Worm (Caenorhabditis elegans) whole organism, L2 larva: ENCODE data around the gene ccpp-6.

Experiments used
- F13H6.1 ChIP-seq: sonication (generic microtip); optimal IDR thresholded peaks from 2 replicates; lab custom pipeline; 2016; ENCODE audit warnings: missing genetic modification characterization, missing compliant biosample characterization
- Y55F3AM.14 ChIP-seq: fragments of 200-800 bp; sonication (Bioruptor generic); optimal IDR thresholded peaks from 2 replicates; lab custom pipeline; 2018; ENCODE audit warnings: mild to moderate bottlenecking, missing genetic modification characterization, missing compliant biosample characterization
- ZK546.5 ChIP-seq: sonication (generic microtip); optimal IDR thresholded peaks from 2 replicates; lab custom pipeline; 2017; ENCODE audit warnings: missing biosample characterization, missing genetic modification characterization
- alr-1 ChIP-seq: fragments of 150-350 bp; optimal IDR thresholded peaks from 2 replicates; lab custom pipeline; 2014; ENCODE audit warnings: missing biosample characterization, missing genetic modification characterization
- aly-2 ChIP-seq: fragments of 150-350 bp; optimal IDR thresholded peaks from 2 replicates; lab custom pipeline; 2014; ENCODE audit warnings: missing biosample characterization, missing genetic modification characterization
- ama-1 ChIP-seq: fragments of 150-350 bp; optimal IDR thresholded peaks from 2 replicates; lab custom pipeline; 2018; ENCODE audit warnings: inconsistent platforms
- ceh-16 ChIP-seq: fragments of 150-350 bp; optimal IDR thresholded peaks from 2 replicates; lab custom pipeline; 2014; ENCODE audit warnings: missing biosample characterization, missing genetic modification characterization
- ceh-82 ChIP-seq: fragments of 150-350 bp; optimal IDR thresholded peaks from 2 replicates; lab custom pipeline; 2014; ENCODE audit warnings: missing biosample characterization, missing genetic modification characterization
- crh-2 ChIP-seq: sonication (generic microtip); optimal IDR thresholded peaks from 2 replicates; lab custom pipeline; 2017; ENCODE audit warnings: missing biosample characterization, missing genetic modification characterization
- egl-27 ChIP-seq: sonication (generic microtip); optimal IDR thresholded peaks from 3 replicates; lab custom pipeline; 2017; ENCODE audit warnings: missing biosample characterization, missing genetic modification reagents, missing genetic modification characterization
- elt-1 ChIP-seq: fragments of 150-350 bp; optimal IDR thresholded peaks from 2 replicates; lab custom pipeline; 2014; ENCODE audit warnings: missing biosample characterization, missing genetic modification characterization
- elt-3 ChIP-seq: sonication (generic microtip); optimal IDR thresholded peaks from 2 replicates; lab custom pipeline; 2017; ENCODE audit warnings: missing biosample characterization, missing genetic modification characterization
- fos-1 ChIP-seq: fragments of 150-350 bp; optimal IDR thresholded peaks from 2 replicates; lab custom pipeline; 2014; ENCODE audit warnings: missing biosample characterization, missing genetic modification characterization
- gmeb-1 ChIP-seq: fragments of 150-350 bp; optimal IDR thresholded peaks from 2 replicates; lab custom pipeline; 2014; ENCODE audit warnings: missing biosample characterization, missing genetic modification characterization
- lin-11 ChIP-seq: fragments of 150-350 bp; sonication (generic microtip); optimal IDR thresholded peaks from 2 replicates; lab custom pipeline; 2014; ENCODE audit warnings: missing biosample characterization, missing genetic modification characterization, inconsistent platforms, mixed read lengths
- lin-13 ChIP-seq: fragments of 150-350 bp; optimal IDR thresholded peaks from 2 replicates; lab custom pipeline; 2014; ENCODE audit warnings: missing biosample characterization, missing genetic modification reagents, missing genetic modification characterization
- lin-39 ChIP-seq: fragments of 150-350 bp; optimal IDR thresholded peaks from 2 replicates; lab custom pipeline; 2014; ENCODE audit warnings: missing biosample characterization, missing genetic modification reagents, missing genetic modification characterization
- lsy-2 ChIP-seq, 2 experiments: fragments of 150-350 bp in 1 of 2; sonication (generic microtip) in 1 of 2; optimal IDR thresholded peaks; 2 replicates each; lab custom pipeline; 2014 to 2017; ENCODE audit warnings: missing biosample characterization in 2 of 2, missing genetic modification characterization in 2 of 2
- mbf-1 ChIP-seq: sonication (generic microtip); optimal IDR thresholded peaks from 2 replicates; lab custom pipeline; 2017; ENCODE audit warnings: missing biosample characterization, missing genetic modification characterization
- mdl-1 ChIP-seq, 2 experiments: fragments of 150-350 bp in 1 of 2; sonication (generic microtip) in 1 of 2; optimal IDR thresholded peaks; 2 replicates each; lab custom pipeline; 2017; ENCODE audit warnings: missing biosample characterization in 2 of 2, missing genetic modification characterization in 2 of 2
- nhr-10 ChIP-seq: sonication (generic microtip); optimal IDR thresholded peaks from 2 replicates; lab custom pipeline; 2017; ENCODE audit warnings: missing biosample characterization, missing genetic modification characterization
- nhr-12 ChIP-seq: fragments of 150-350 bp; optimal IDR thresholded peaks from 2 replicates; lab custom pipeline; 2014; ENCODE audit warnings: missing biosample characterization, missing genetic modification characterization
- nhr-129 ChIP-seq: fragments of 150-350 bp; optimal IDR thresholded peaks from 2 replicates; lab custom pipeline; 2014; ENCODE audit warnings: missing biosample characterization, missing genetic modification characterization
- nhr-21 ChIP-seq: fragments of 150-350 bp; optimal IDR thresholded peaks from 2 replicates; lab custom pipeline; 2014; ENCODE audit warnings: missing biosample characterization, missing genetic modification characterization
- nhr-237 ChIP-seq: fragments of 150-350 bp; optimal IDR thresholded peaks from 2 replicates; lab custom pipeline; 2014; ENCODE audit warnings: missing biosample characterization, missing genetic modification characterization
- nhr-25 ChIP-seq: fragments of 150-350 bp; sonication (generic microtip); optimal IDR thresholded peaks from 3 replicates; lab custom pipeline; 2014; ENCODE audit warnings: missing biosample characterization, missing genetic modification characterization
- nhr-6 ChIP-seq: fragments of 150-350 bp; optimal IDR thresholded peaks from 2 replicates; lab custom pipeline; 2014; ENCODE audit warnings: missing biosample characterization, missing genetic modification characterization
- nhr-77 ChIP-seq: fragments of 150-350 bp; optimal IDR thresholded peaks from 2 replicates; lab custom pipeline; 2014; ENCODE audit warnings: missing biosample characterization, missing genetic modification characterization
- peb-1 ChIP-seq: fragments of 150-350 bp; optimal IDR thresholded peaks from 2 replicates; lab custom pipeline; 2014; ENCODE audit warnings: missing biosample characterization, missing genetic modification characterization
- sem-4 ChIP-seq: fragments of 150-350 bp; optimal IDR thresholded peaks from 2 replicates; lab custom pipeline; 2014; ENCODE audit warnings: missing biosample characterization, missing genetic modification reagents, missing genetic modification characterization
- sma-3 ChIP-seq: sonication (generic microtip); optimal IDR thresholded peaks from 2 replicates; lab custom pipeline; 2016; ENCODE audit warnings: missing genetic modification reagents, missing genetic modification characterization, missing compliant biosample characterization
- sma-9 ChIP-seq, 2 experiments: fragments of 150-350 bp in 1 of 2; sonication (generic microtip) in 1 of 2; optimal IDR thresholded peaks; 2 replicates each; lab custom pipeline; 2014 to 2016; ENCODE audit warnings: missing genetic modification characterization in 2 of 2, mild to moderate bottlenecking in 1 of 2, missing biosample characterization in 1 of 2, missing compliant biosample characterization in 1 of 2, missing genetic modification reagents in 1 of 2, moderate library complexity in 1 of 2
- snpc-4 ChIP-seq: fragments of 150-350 bp; optimal IDR thresholded peaks from 2 replicates; lab custom pipeline; 2014; ENCODE audit warnings: missing biosample characterization, missing genetic modification characterization
- unc-62 ChIP-seq: fragments of 150-350 bp; optimal IDR thresholded peaks from 2 replicates; lab custom pipeline; 2014; ENCODE audit warnings: missing biosample characterization, missing genetic modification reagents, missing genetic modification characterization
- ztf-11 ChIP-seq: sonication (generic microtip); optimal IDR thresholded peaks from 2 replicates; lab custom pipeline; 2017; ENCODE audit warnings: missing biosample characterization, missing genetic modification characterization
- ztf-4 ChIP-seq: fragments of 150-350 bp; optimal IDR thresholded peaks from 2 replicates; lab custom pipeline; 2014; ENCODE audit warnings: missing biosample characterization, missing genetic modification characterization

The ccpp-6 gene

DNA sequence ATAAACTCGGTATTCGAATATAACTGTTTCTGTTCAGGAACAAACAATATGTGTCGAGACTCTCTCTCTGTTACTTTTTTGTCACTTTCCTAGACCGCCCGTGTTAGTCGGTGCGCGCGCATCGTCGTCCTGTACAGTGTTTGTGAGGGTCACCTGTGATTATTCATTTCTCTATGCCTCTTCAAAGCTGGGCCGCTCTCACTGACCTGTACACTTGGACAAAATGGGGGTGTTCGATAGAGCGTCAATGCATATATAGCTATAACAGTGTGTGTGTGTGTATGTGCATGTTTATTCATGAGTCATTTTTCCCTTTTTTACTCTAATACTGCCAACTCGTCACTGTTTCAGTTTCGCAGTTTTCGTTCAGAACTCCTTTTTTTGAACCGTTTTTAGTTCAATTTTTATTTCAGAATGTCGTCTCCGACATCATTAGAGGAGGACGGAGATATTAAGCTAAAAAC, 7.5 kb downstream of the ccpp-6 start, which contains the start of gene pkc-3 (continued):
- TF ChIP-seq lin-39 (no peak), ceh-16 (tag; lab: Kevin White, UChicago) (no peak), nhr-12 (tag; lab: Kevin White, UChicago) (no peak), ama-1 (lab: Kevin White, UChicago) (peak; percentile 48), crh-2 (tag; lab: Kevin White, UChicago) (peak; percentile 71), ztf-4 (peak; percentile 56), elt-3 (tag; lab: Kevin White, UChicago) (no peak), peb-1 (no peak), nhr-10 (tag; lab: Kevin White, UChicago) (no peak), lsy-2 (tag; optimal IDR thresholded peaks at IDR 0.05; lab: Kevin White, UChicago) (peak in 1 of 2 experiments; percentile 65), nhr-237 (tag; lab: Kevin White, UChicago) (no peak), fos-1 (tag; lab: Kevin White, UChicago) (peak; percentile 98), sma-3 (peak; percentile 85), F13H6.1 (tag; lab: Kevin White, UChicago) (peak; percentile 62), egl-27 (tag; lab: Kevin White, UChicago) (no peak), nhr-21 (peak; percentile 78), ZK546.5 (tag; lab: Kevin White, UChicago) (no peak), alr-1 (tag; lab: Kevin White, UChicago) (no peak)

DNA sequence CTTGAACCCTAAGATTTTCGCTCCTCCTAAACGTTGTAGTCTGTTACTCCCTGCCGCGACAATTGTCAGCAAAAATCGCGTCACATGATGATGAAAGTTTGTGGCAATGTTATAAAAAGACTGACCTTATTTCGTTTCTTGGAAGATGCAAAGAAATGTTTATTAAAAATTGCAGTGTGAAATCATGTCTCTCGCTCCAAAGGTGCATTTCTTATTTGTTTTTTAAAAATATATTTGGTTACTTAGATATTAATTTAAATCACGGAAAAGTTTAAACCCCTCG, 8.9 kb downstream of the ccpp-6 start:
- TF ChIP-seq ztf-11 (tag; lab: Kevin White, UChicago) (no peak), ztf-4 (no peak), nhr-6 (tag; lab: Kevin White, UChicago) (no peak), mdl-1 (tag; optimal IDR thresholded peaks at IDR 0.05; lab: Kevin White, UChicago) (no peak), crh-2 (tag; lab: Kevin White, UChicago) (peak; percentile 28), elt-1 (tag; lab: Kevin White, UChicago) (no peak), aly-2 (tag; lab: Kevin White, UChicago) (no peak), sma-9 (GFP tag; optimal IDR thresholded peaks at IDR 0.05; lab: Kevin White, UChicago) (peak; percentile 33), sma-9 (tag; optimal IDR thresholded peaks at IDR 0.05; lab: Kevin White, UChicago) (no peak), nhr-77 (tag; lab: Kevin White, UChicago) (no peak), nhr-129 (tag; lab: Kevin White, UChicago) (peak; percentile 49), nhr-25 (tag; lab: Kevin White, UChicago) (peak; percentile 5), sem-4 (tag; lab: Kevin White, UChicago) (no peak), fos-1 (tag; lab: Kevin White, UChicago) (peak; percentile 8), lin-13 (GFP tag; lab: Kevin White, UChicago) (no peak), snpc-4 (tag; lab: Kevin White, UChicago) (no peak), ceh-82 (tag; lab: Kevin White, UChicago) (no peak)

DNA sequence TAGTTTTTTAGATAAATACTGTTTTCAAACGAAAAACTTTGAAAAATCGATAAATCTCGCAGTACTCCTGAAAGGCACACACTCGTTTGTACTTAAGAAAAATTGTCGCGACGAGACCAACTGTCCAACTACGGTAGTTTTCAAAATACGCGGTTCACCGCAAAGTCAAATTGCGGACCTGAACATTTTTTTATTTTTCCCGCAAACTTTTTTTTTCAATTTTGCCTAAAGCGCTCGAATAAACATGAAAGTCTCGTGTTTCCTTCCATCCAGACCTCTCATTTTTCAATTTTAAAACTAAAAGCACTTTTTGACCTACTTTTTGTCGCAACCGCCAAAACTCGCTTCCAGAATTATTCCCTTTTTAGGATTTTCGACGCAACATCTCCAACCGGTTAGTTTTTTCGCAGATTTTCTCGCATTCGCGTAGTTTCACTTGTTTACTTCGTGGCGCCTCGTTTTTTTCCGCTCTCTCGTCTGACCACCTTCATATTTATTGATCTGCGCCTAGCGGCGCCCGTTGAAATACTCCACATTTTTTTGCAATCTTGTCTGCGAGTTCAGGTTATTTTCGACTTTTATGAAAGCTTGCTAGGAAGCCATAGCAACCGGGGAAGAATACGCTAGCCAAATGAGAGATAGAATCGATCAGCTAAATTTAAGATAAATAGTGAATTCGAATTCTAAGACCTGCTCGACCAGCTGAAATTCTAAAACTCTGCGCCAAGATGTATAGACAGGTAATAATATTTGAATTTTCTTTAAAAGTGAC, 9.5 kb downstream of the ccpp-6 start, which contains the start of gene prdx-2:
Gene prdx-2, plus strand, starts transcription at position 729 of the 772 bp plus-strand sequence.
- TF ChIP-seq lin-11 = peak; percentile 16
- no peak for TF ChIP-seq fos-1 (tag; lab: Kevin White, UChicago)
- TF ChIP-seq nhr-237 (tag; lab: Kevin White, UChicago) = no peak
- no peak for TF ChIP-seq F13H6.1 (tag; lab: Kevin White, UChicago)
- peak in 1 of 2 experiments; percentile 16 for TF ChIP-seq lsy-2 (tag; optimal IDR thresholded peaks at IDR 0.05; lab: Kevin White, UChicago)
- TF ChIP-seq lin-39 = no peak
- TF ChIP-seq, all 48 proteins: peak for 2

DNA sequence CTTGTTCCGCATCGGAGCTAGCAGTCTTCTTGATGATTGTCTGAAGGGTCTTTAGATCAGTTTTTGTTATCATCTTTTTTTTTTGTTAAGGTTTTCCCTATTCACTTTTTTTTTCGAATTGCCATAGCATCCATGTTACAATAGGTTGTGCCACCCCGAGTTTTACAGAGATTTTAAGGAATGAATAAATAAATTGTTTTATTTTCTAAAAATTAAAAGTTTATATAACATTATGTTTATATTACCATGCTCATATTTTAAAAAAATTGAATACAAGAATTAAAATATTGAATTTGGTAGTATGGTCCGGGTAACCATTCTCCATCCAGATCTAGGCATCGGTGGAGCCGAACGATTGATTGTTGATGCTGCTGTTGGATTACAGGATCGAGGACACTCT, 12.2 kb downstream of the ccpp-6 start, which contains the start of gene algn-2:
Gene algn-2, plus strand, starts transcription at position 301 of the 400 bp plus-strand sequence.
- no peak for TF ChIP-seq nhr-10 (tag; lab: Kevin White, UChicago)
- TF ChIP-seq lin-39 = no peak
- TF ChIP-seq gmeb-1 (tag; lab: Kevin White, UChicago) = no peak
- TF ChIP-seq unc-62 (GFP tag; lab: Kevin White, UChicago) = no peak
- no peak for TF ChIP-seq ZK546.5 (tag; lab: Kevin White, UChicago)
- TF ChIP-seq mbf-1 (tag; lab: Kevin White, UChicago) = no peak
- TF ChIP-seq Y55F3AM.14 (GFP tag; lab: Kevin White, UChicago) = no peak
- TF ChIP-seq snpc-4 (tag; lab: Kevin White, UChicago) = no peak
